Fruit fly (Drosophila melanogaster) whole organism, embryonic: Measurements from ENCODE around the gene CG46427.

ENCODE experiments used
- Asciz ChIP-seq: fragments of 200-800 bp; sonication (Bioruptor generic); optimal IDR thresholded peaks from 2 replicates; lab custom pipeline; 2017; ENCODE audit warnings: missing biosample characterization, mild to moderate bottlenecking, missing genetic modification characterization, missing genetic modification reagents
- B-H1 ChIP-seq: fragments of 200-800 bp; sonication (Bioruptor generic); IDR thresholded peaks from 3 replicates; pipeline ENCODE4 v1.3.6; 2022; ENCODE audit warnings: missing biosample characterization, missing genetic modification characterization
- CG10654 ChIP-seq: fragments of 200-800 bp; sonication (Bioruptor generic); optimal IDR thresholded peaks from 2 replicates; lab custom pipeline; 2016; ENCODE audit warnings: missing biosample characterization, missing genetic modification characterization
- CG12219 ChIP-seq: fragments of 200-800 bp; sonication (Bioruptor generic); optimal IDR thresholded peaks from 3 replicates; lab custom pipeline; 2018; ENCODE audit warnings: missing biosample characterization, mild to moderate bottlenecking, missing genetic modification characterization
- CG12659 ChIP-seq: fragments of 200-800 bp; sonication (Bioruptor generic); optimal IDR thresholded peaks from 3 replicates; lab custom pipeline; 2017; ENCODE audit warnings: mild to moderate bottlenecking, missing biosample characterization, missing genetic modification reagents, missing genetic modification characterization
- CG12769 ChIP-seq: fragments of 200-800 bp; sonication (Bioruptor generic); optimal IDR thresholded peaks from 2 replicates; lab custom pipeline; 2019; ENCODE audit warnings: missing biosample characterization, mild to moderate bottlenecking, missing genetic modification characterization, moderate library complexity
- CG13775 ChIP-seq: fragments of 200-800 bp; sonication (Bioruptor generic); optimal IDR thresholded peaks from 3 replicates; lab custom pipeline; 2017; ENCODE audit warnings: missing biosample characterization, mild to moderate bottlenecking, missing genetic modification characterization
- CG14441 ChIP-seq: fragments of 200-800 bp; sonication (Bioruptor generic); IDR thresholded peaks from 2 replicates; pipeline ENCODE4 v1.3.6; 2022; ENCODE audit warnings: missing biosample characterization, missing genetic modification characterization
- CG16779 ChIP-seq: fragments of 200-800 bp; sonication (Bioruptor generic); IDR thresholded peaks from 2 replicates; pipeline ENCODE4 v1.3.6; 2022; ENCODE audit warnings: missing biosample characterization, missing genetic modification characterization
- CG16863 ChIP-seq: fragments of 200-800 bp; sonication (Bioruptor generic); optimal IDR thresholded peaks from 3 replicates; lab custom pipeline; 2016; ENCODE audit warnings: missing biosample characterization, missing genetic modification characterization
- CG17829 ChIP-seq: fragments of 200-800 bp; optimal IDR thresholded peaks from 2 replicates; lab custom pipeline; 2019; ENCODE audit warnings: missing biosample characterization, mild to moderate bottlenecking, missing genetic modification characterization, moderate library complexity
- CG2116 ChIP-seq: fragments of 200-800 bp; sonication (Bioruptor generic); optimal IDR thresholded peaks from 3 replicates; lab custom pipeline; 2018; ENCODE audit warnings: missing biosample characterization, mild to moderate bottlenecking, missing genetic modification characterization
- CG2120 ChIP-seq: fragments of 200-800 bp; sonication (Bioruptor generic); optimal IDR thresholded peaks from 3 replicates; lab custom pipeline; 2016; ENCODE audit warnings: missing biosample characterization, missing genetic modification characterization
- CG2889 ChIP-seq: fragments of 200-800 bp; sonication (Bioruptor generic); IDR thresholded peaks from 3 replicates; pipeline ENCODE4 v1.3.6; 2022; ENCODE audit warnings: missing biosample characterization, missing genetic modification characterization
- CG4424 ChIP-seq: fragments of 200-800 bp; sonication (Bioruptor generic); optimal IDR thresholded peaks from 3 replicates; lab custom pipeline; 2016; ENCODE audit warnings: missing biosample characterization, missing genetic modification characterization
- CG6689 ChIP-seq: fragments of 200-800 bp; sonication (Bioruptor generic); IDR thresholded peaks from 2 replicates; pipeline ENCODE4 v1.3.6; 2022; ENCODE audit warnings: missing biosample characterization, missing genetic modification characterization
- CG7556 ChIP-seq: fragments of 200-800 bp; sonication (Bioruptor generic); optimal IDR thresholded peaks from 2 replicates; lab custom pipeline; 2017; ENCODE audit warnings: missing biosample characterization, mild to moderate bottlenecking, missing genetic modification characterization
- CG8281 ChIP-seq: fragments of 200-800 bp; sonication (Bioruptor generic); optimal IDR thresholded peaks from 2 replicates; lab custom pipeline; 2018; ENCODE audit warnings: missing biosample characterization, mild to moderate bottlenecking, missing genetic modification characterization, moderate library complexity
- CG8290 ChIP-seq, 3 experiments: fragments of 200-800 bp; sonication (Bioruptor generic); optimal IDR thresholded peaks; 2 replicates each; lab custom pipeline; 2016 to 2019; ENCODE audit warnings: missing biosample characterization in 3 of 3, missing genetic modification characterization in 3 of 3, mild to moderate bottlenecking in 2 of 3, moderate library complexity in 1 of 3
- CG9932 ChIP-seq: fragments of 200-800 bp; sonication (Bioruptor generic); IDR thresholded peaks from 2 replicates; pipeline ENCODE4 v1.3.6; 2022; ENCODE audit warnings: missing biosample characterization, missing genetic modification characterization
- CoRest ChIP-seq: fragments of 200-800 bp; sonication (Bioruptor generic); optimal IDR thresholded peaks from 3 replicates; lab custom pipeline; 2018; ENCODE audit warnings: missing biosample characterization, mild to moderate bottlenecking, missing genetic modification characterization, moderate library complexity
- Drgx ChIP-seq: fragments of 200-800 bp; sonication (Bioruptor generic); IDR thresholded peaks from 2 replicates; pipeline ENCODE4 v1.3.6; 2022; ENCODE audit warnings: missing biosample characterization, missing genetic modification characterization
- Fer1 ChIP-seq: fragments of 200-800 bp; sonication (Bioruptor generic); optimal IDR thresholded peaks from 2 replicates; lab custom pipeline; 2017; ENCODE audit warnings: missing biosample characterization, mild to moderate bottlenecking, missing genetic modification characterization
- HHEX ChIP-seq: fragments of 200-800 bp; sonication (Bioruptor generic); optimal IDR thresholded peaks from 3 replicates; lab custom pipeline; 2017; ENCODE audit warnings: missing biosample characterization, mild to moderate bottlenecking, missing genetic modification characterization, missing genetic modification reagents
- HLH3B ChIP-seq: fragments of 200-800 bp; sonication (Bioruptor generic); IDR thresholded peaks from 2 replicates; pipeline ENCODE4 v1.3.6; 2022; ENCODE audit warnings: missing biosample characterization, missing genetic modification characterization
- Hr51 ChIP-seq, 2 experiments: fragments of 200-800 bp; sonication (Bioruptor generic); optimal IDR thresholded peaks; 2 replicates in 1 of 2; 3 replicates in 1 of 2; lab custom pipeline; 2016 to 2018; ENCODE audit warnings: missing biosample characterization in 2 of 2, missing genetic modification characterization in 2 of 2, mild to moderate bottlenecking in 1 of 2, moderate library complexity in 1 of 2
- MBD-R2 ChIP-seq: fragments of 200-800 bp; sonication (Bioruptor generic); IDR thresholded peaks from 2 replicates; pipeline ENCODE4 v1.3.6; 2022; ENCODE audit warnings: missing biosample characterization, missing genetic modification characterization
- NfI ChIP-seq: fragments of 200-800 bp; sonication (Bioruptor generic); optimal IDR thresholded peaks from 3 replicates; lab custom pipeline; 2018; ENCODE audit warnings: missing biosample characterization, mild to moderate bottlenecking, missing genetic modification characterization, moderate library complexity
- Oli ChIP-seq: fragments of 200-800 bp; sonication (Bioruptor generic); optimal IDR thresholded peaks from 2 replicates; lab custom pipeline; 2018; ENCODE audit warnings: missing biosample characterization, mild to moderate bottlenecking, missing genetic modification characterization, moderate library complexity
- Sox102F ChIP-seq: fragments of 200-800 bp; sonication (Bioruptor generic); optimal IDR thresholded peaks from 2 replicates; lab custom pipeline; 2018; ENCODE audit warnings: missing biosample characterization, mild to moderate bottlenecking, missing genetic modification characterization, moderate library complexity
- ap ChIP-seq: fragments of 200-800 bp; sonication (Bioruptor generic); IDR thresholded peaks from 2 replicates; pipeline ENCODE4 v1.3.6; 2022; ENCODE audit warnings: missing biosample characterization, missing genetic modification characterization
- bab2 ChIP-seq: fragments of 200-800 bp; sonication (Bioruptor generic); optimal IDR thresholded peaks from 2 replicates; lab custom pipeline; 2016; ENCODE audit warnings: missing biosample characterization, missing genetic modification characterization
- gce ChIP-seq: fragments of 200-800 bp; sonication (Bioruptor generic); IDR thresholded peaks from 3 replicates; pipeline ENCODE4 v1.3.6; 2022; ENCODE audit warnings: missing biosample characterization, missing genetic modification characterization
- grau ChIP-seq: fragments of 200-800 bp; optimal IDR thresholded peaks from 3 replicates; lab custom pipeline; 2019; ENCODE audit warnings: missing biosample characterization, mild to moderate bottlenecking, missing genetic modification characterization, moderate library complexity
- gsb ChIP-seq: fragments of 200-800 bp; sonication (Bioruptor generic); IDR thresholded peaks from 2 replicates; pipeline ENCODE4 v1.3.6; 2022; ENCODE audit warnings: missing biosample characterization, missing genetic modification characterization
- pan ChIP-seq, 4 experiments: fragments of >200 bp in 3 of 4; fragments of 200-800 bp in 1 of 4; sonication (Bioruptor generic) in 1 of 4; optimal IDR thresholded peaks in 3 of 4; IDR thresholded peaks in 1 of 4; 2 replicates each; pipeline versions ENCODE4 v1.3.6 to Lab custom; 2017 to 2022; ENCODE audit warnings: missing biosample characterization in 2 of 4, missing genetic modification characterization in 2 of 4, mixed read lengths in 1 of 4
- prd ChIP-seq, 3 experiments: fragments of >200 bp in 2 of 3; fragments of 200-800 bp in 1 of 3; sonication (Bioruptor generic) in 1 of 3; optimal IDR thresholded peaks in 2 of 3; IDR thresholded peaks in 1 of 3; 2 replicates in 2 of 3; 3 replicates in 1 of 3; pipeline versions ENCODE4 v1.3.6 to Lab custom; 2017 to 2022; ENCODE audit warnings: missing biosample characterization in 1 of 3, missing genetic modification characterization in 1 of 3
- ro ChIP-seq: fragments of 200-800 bp; sonication (Bioruptor generic); IDR thresholded peaks from 2 replicates; pipeline ENCODE4 v1.3.6; 2022; ENCODE audit warnings: missing biosample characterization, missing genetic modification characterization
- row ChIP-seq: fragments of 200-800 bp; sonication (Bioruptor generic); IDR thresholded peaks from 3 replicates; pipeline ENCODE4 v1.3.6; 2022; ENCODE audit warnings: missing biosample characterization, missing genetic modification characterization
- salm ChIP-seq: fragments of 200-800 bp; sonication (Bioruptor generic); optimal IDR thresholded peaks from 2 replicates; lab custom pipeline; 2018; ENCODE audit warnings: missing biosample characterization, mild to moderate bottlenecking, missing genetic modification characterization
- schlank ChIP-seq: fragments of 200-800 bp; sonication (Bioruptor generic); optimal IDR thresholded peaks from 2 replicates; lab custom pipeline; 2018; ENCODE audit warnings: missing biosample characterization, mild to moderate bottlenecking, missing genetic modification characterization
- sisA ChIP-seq: fragments of 200-800 bp; sonication (Bioruptor generic); IDR thresholded peaks from 2 replicates; pipeline ENCODE4 v1.3.6; 2022; ENCODE audit warnings: missing biosample characterization, missing genetic modification characterization
- sqz ChIP-seq: fragments of 200-800 bp; sonication (Bioruptor generic); optimal IDR thresholded peaks from 3 replicates; lab custom pipeline; 2018; ENCODE audit warnings: missing biosample characterization, mild to moderate bottlenecking, missing genetic modification characterization
- stc ChIP-seq: fragments of 200-800 bp; sonication (Bioruptor generic); IDR thresholded peaks from 2 replicates; pipeline ENCODE4 v1.3.6; 2022; ENCODE audit warnings: missing biosample characterization, missing genetic modification characterization
- tap ChIP-seq: fragments of 200-800 bp; optimal IDR thresholded peaks from 3 replicates; lab custom pipeline; 2019; ENCODE audit warnings: missing biosample characterization, mild to moderate bottlenecking, missing genetic modification characterization, moderate library complexity
- tgo ChIP-seq: fragments of 200-800 bp; sonication (Bioruptor generic); IDR thresholded peaks from 3 replicates; pipeline ENCODE4 v1.3.6; 2022; ENCODE audit warnings: missing biosample characterization, missing genetic modification characterization
- tin ChIP-seq: fragments of 200-800 bp; sonication (Bioruptor generic); optimal IDR thresholded peaks from 3 replicates; lab custom pipeline; 2016; ENCODE audit warnings: missing biosample characterization, missing genetic modification characterization
- vvl ChIP-seq: fragments of 200-800 bp; sonication (Bioruptor generic); IDR thresholded peaks from 2 replicates; pipeline ENCODE4 v1.3.6; 2022; ENCODE audit warnings: missing biosample characterization, missing genetic modification characterization

The CG46427 gene

DNA sequence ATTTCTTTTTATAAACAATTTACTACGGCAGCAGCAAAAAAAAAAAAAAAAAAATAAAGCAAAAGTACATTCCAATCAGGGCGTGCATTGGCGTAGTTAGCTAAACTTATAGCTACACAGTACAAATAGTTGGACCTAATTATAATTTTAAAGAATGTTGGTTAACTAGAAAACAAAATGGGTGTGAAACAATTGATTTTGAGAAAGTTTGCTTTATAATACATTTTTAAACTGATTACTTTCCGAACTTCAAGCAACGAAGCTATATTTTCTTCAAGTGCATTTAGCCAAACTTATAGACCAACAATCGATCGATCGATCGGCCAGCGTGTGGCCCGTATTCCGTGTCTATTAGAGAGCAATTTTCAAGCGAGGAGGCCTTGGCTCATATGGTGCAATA, 12.4 kb upstream of the CG46427 start (continued):
- TF ChIP-seq pan (optimal IDR thresholded peaks at IDR 0.05; lab: Kevin White, UChicago) (no peak), pan (GFP tag; optimal IDR thresholded peaks at IDR 0.05 in 1 of 2, IDR thresholded peaks at IDR 0.05 in 1 of 2) (peak in 1 of 2 experiments; percentile 67), ap (GFP tag; lab: Robert Waterston, UW) (peak; percentile 35; the same call in 1 of the 2 replicates), Fer1 (GFP tag; lab: Kevin White, UChicago) (peak; percentile 43), CG8290 (GFP tag; optimal IDR thresholded peaks at IDR 0.05; lab: Kevin White, UChicago) (no peak), CG8290 (tag; optimal IDR thresholded peaks at IDR 0.05; lab: Kevin White, UChicago) (peak in 1 of 2 experiments; percentile 65), CoRest (peak; percentile 40), Hr51 (GFP tag; optimal IDR thresholded peaks at IDR 0.05; lab: Kevin White, UChicago) (peak in 1 of 2 experiments; percentile 77), HHEX (GFP tag; lab: Kevin White, UChicago) (peak; percentile 0), NfI (GFP tag; lab: Kevin White, UChicago) (peak; percentile 34), CG8281 (tag; lab: Kevin White, UChicago) (no peak), schlank (tag; lab: Kevin White, UChicago) (no peak), CG9932 (0 out of 2 replicates have a peak, but pooled peaks have one; percentile 21), Oli (tag; lab: Kevin White, UChicago) (peak; percentile 58), sisA (0 out of 2 replicates have a peak, but pooled peaks have one; percentile 31), HLH3B (peak; percentile 42; the same call in 1 of the 2 replicates), sqz (no peak), CG12219 (peak; percentile 23), Asciz (GFP tag; lab: Kevin White, UChicago) (peak; percentile 21), row (peak; percentile 42), grau (tag; lab: Kevin White, UChicago) (peak; percentile 52), CG2889 (GFP tag; lab: Robert Waterston, UW) (no peak), salm (tag; lab: Kevin White, UChicago) (no peak), CG7556 (GFP tag; lab: Kevin White, UChicago) (peak; percentile 4), CG6689 (GFP tag; lab: Robert Waterston, UW) (0 out of 2 replicates have a peak, but pooled peaks have one; percentile 8), tin (GFP tag; lab: Kevin White, UChicago) (peak; percentile 19), Sox102F (GFP tag; lab: Kevin White, UChicago) (peak; percentile 73), CG10654 (GFP tag; lab: Kevin White, UChicago) (no peak), CG14441 (GFP tag; lab: Robert Waterston, UW) (peak; percentile 14; the same call in 1 of the 2 replicates), tgo (GFP tag; lab: Robert Waterston, UW) (peak; percentile 59; the same call in 2 of the 3 replicates), stc (GFP tag; lab: Robert Waterston, UW) (peak; percentile 37; the same call in 1 of the 2 replicates), gce (GFP tag; lab: Robert Waterston, UW) (no peak), MBD-R2 (no peak), B-H1 (GFP tag; lab: Robert Waterston, UW) (peak; percentile 22; the same call in 1 of the 3 replicates), vvl (GFP tag; lab: Robert Waterston, UW) (peak; percentile 26; the same call in 1 of the 2 replicates), gsb (0 out of 2 replicates have a peak, but pooled peaks have one; percentile 6), CG16779 (GFP tag; lab: Robert Waterston, UW) (no peak), bab2 (GFP tag; lab: Kevin White, UChicago) (peak; percentile 29), CG13775 (GFP tag; lab: Kevin White, UChicago) (no peak), CG2116 (GFP tag; lab: Kevin White, UChicago) (no peak), CG12769 (tag; lab: Kevin White, UChicago) (peak; percentile 43), CG12659 (GFP tag; lab: Kevin White, UChicago) (peak; percentile 19), CG16863 (GFP tag; lab: Kevin White, UChicago) (peak; percentile 25), CG4424 (GFP tag; lab: Kevin White, UChicago) (peak; percentile 41), CG17829 (tag; lab: Kevin White, UChicago) (peak; percentile 9), CG2120 (GFP tag; lab: Kevin White, UChicago) (peak; percentile 22), tap (peak; percentile 57), ro (GFP tag; lab: Robert Waterston, UW) (no peak), Drgx (peak; percentile 13; the same call in 1 of the 2 replicates), prd (optimal IDR thresholded peaks at IDR 0.05; lab: Kevin White, UChicago) (no peak), prd (GFP tag; IDR thresholded peaks at IDR 0.05; lab: Robert Waterston, UW) (peak; percentile 34; the same call in 1 of the 3 replicates)
